Worm (Caenorhabditis elegans) whole organism, early embryonic: ENCODE measurements around the gene F29B9.5.

Experiments used
- B0310.2 ChIP-seq: sonication (generic microtip); optimal IDR thresholded peaks from 2 replicates; lab custom pipeline; 2016; ENCODE audit warnings: mild to moderate bottlenecking, missing genetic modification characterization, missing compliant biosample characterization
- ama-1 ChIP-seq: fragments of 150-350 bp; optimal IDR thresholded peaks from 2 replicates; lab custom pipeline; 2014
- ets-7 ChIP-seq: sonication (generic microtip); optimal IDR thresholded peaks from 2 replicates; lab custom pipeline; 2016; ENCODE audit warnings: missing genotype, missing genetic modification characterization, missing compliant biosample characterization
- flt-1 ChIP-seq: fragments of 200-800 bp; sonication (Bioruptor generic); IDR thresholded peaks from 2 replicates; pipeline ENCODE4 v1.3.6; 2022; ENCODE audit warnings: missing genetic modification characterization, missing compliant biosample characterization
- hmg-4 ChIP-seq: fragments of 200-800 bp; sonication (Bioruptor generic); optimal IDR thresholded peaks from 2 replicates; lab custom pipeline; 2018; ENCODE audit warnings: mild to moderate bottlenecking, missing genetic modification characterization, missing compliant biosample characterization
- pes-1 ChIP-seq: fragments of 200-800 bp; sonication (Bioruptor generic); IDR thresholded peaks from 2 replicates; pipeline ENCODE4 v1.3.6; 2022; ENCODE audit warnings: missing genetic modification reagents, missing genetic modification characterization, missing compliant biosample characterization
- scrt-1 ChIP-seq: fragments of 200-800 bp; sonication (Bioruptor generic); IDR thresholded peaks from 2 replicates; pipeline ENCODE4 v1.3.6; 2022; ENCODE audit warnings: missing genetic modification characterization, missing compliant biosample characterization

ce11 chrIV:4683149-4683548, 30.9 kb downstream of the F29B9.5 start:
- TF ChIP-seq ama-1 (lab: Kevin White, UChicago) (no peak), flt-1 (GFP tag; lab: Robert Waterston, UW) (no peak), B0310.2 (tag; lab: Kevin White, UChicago) (no peak), ets-7 (no peak), hmg-4 (GFP tag; lab: Kevin White, UChicago) (no peak), scrt-1 (GFP tag; lab: Robert Waterston, UW) (no peak), pes-1 (GFP tag; lab: Robert Waterston, UW) (no peak)
